Worm (Caenorhabditis elegans) whole organism, mixed stage, embryonic: ENCODE results near the gene suox-1.

Experiments used
- M03D4.4 ChIP-seq: sonication (generic microtip); optimal IDR thresholded peaks from 2 replicates; lab custom pipeline; 2017; ENCODE audit warnings: mild to moderate bottlenecking, missing genetic modification characterization, missing compliant biosample characterization
- blmp-1 ChIP-seq: fragments of 150-350 bp; optimal IDR thresholded peaks from 2 replicates; lab custom pipeline; 2014; ENCODE audit warnings: missing biosample characterization, missing genetic modification characterization
- ceh-39 ChIP-seq: fragments of 150-350 bp; optimal IDR thresholded peaks from 2 replicates; lab custom pipeline; 2014; ENCODE audit warnings: missing biosample characterization, missing genetic modification characterization
- ceh-43 ChIP-seq: fragments of 200-800 bp; sonication (Bioruptor generic); optimal IDR thresholded peaks from 2 replicates; lab custom pipeline; 2018; ENCODE audit warnings: mild to moderate bottlenecking, missing genetic modification characterization, moderate library complexity, missing compliant biosample characterization
- ces-1 ChIP-seq: fragments of 150-350 bp; optimal IDR thresholded peaks from 2 replicates; lab custom pipeline; 2014; ENCODE audit warnings: missing biosample characterization, missing genetic modification reagents, missing genetic modification characterization
- cnd-1 ChIP-seq: fragments of 200-800 bp; sonication (Bioruptor generic); optimal IDR thresholded peaks from 2 replicates; lab custom pipeline; 2018; ENCODE audit warnings: mild to moderate bottlenecking, missing genetic modification characterization, missing compliant biosample characterization
- drap-1 ChIP-seq: fragments of 200-800 bp; sonication (Bioruptor generic); optimal IDR thresholded peaks from 3 replicates; lab custom pipeline; 2018; ENCODE audit warnings: mild to moderate bottlenecking, missing genetic modification characterization, missing compliant biosample characterization
- elt-1 ChIP-seq: sonication (generic microtip); optimal IDR thresholded peaks from 2 replicates; lab custom pipeline; 2017; ENCODE audit warnings: missing genetic modification characterization, mild to moderate bottlenecking, missing compliant biosample characterization, antibody characterized with exemption, moderate library complexity, borderline replicate concordance; ENCODE audit not compliant: insufficient read depth
- elt-3 ChIP-seq: fragments of 150-350 bp; optimal IDR thresholded peaks from 2 replicates; lab custom pipeline; 2014; ENCODE audit warnings: missing biosample characterization, missing genetic modification characterization
- flh-1 ChIP-seq: fragments of 200-800 bp; sonication (Bioruptor generic); optimal IDR thresholded peaks from 2 replicates; lab custom pipeline; 2018; ENCODE audit warnings: mild to moderate bottlenecking, missing genetic modification characterization, moderate library complexity, missing compliant biosample characterization
- ham-2 ChIP-seq: fragments of 200-800 bp; sonication (Bioruptor generic); optimal IDR thresholded peaks from 2 replicates; lab custom pipeline; 2018; ENCODE audit warnings: mild to moderate bottlenecking, missing genetic modification characterization, missing compliant biosample characterization
- hlh-1 ChIP-seq: fragments of 150-350 bp; optimal IDR thresholded peaks from 2 replicates; lab custom pipeline; 2014; ENCODE audit warnings: missing biosample characterization, missing genetic modification reagents, missing genetic modification characterization
- lin-13 ChIP-seq: fragments of 150-350 bp; optimal IDR thresholded peaks from 2 replicates; lab custom pipeline; 2014; ENCODE audit warnings: missing biosample characterization, missing genetic modification characterization
- lin-32 ChIP-seq: fragments of 200-800 bp; sonication (Bioruptor generic); optimal IDR thresholded peaks from 2 replicates; lab custom pipeline; 2018; ENCODE audit warnings: mild to moderate bottlenecking, missing genetic modification characterization, missing compliant biosample characterization
- lsy-2 ChIP-seq: fragments of 150-350 bp; optimal IDR thresholded peaks from 2 replicates; lab custom pipeline; 2014; ENCODE audit warnings: missing biosample characterization, missing genetic modification characterization
- mab-5 ChIP-seq: fragments of 150-350 bp; optimal IDR thresholded peaks from 2 replicates; lab custom pipeline; 2014; ENCODE audit warnings: missing biosample characterization, missing genetic modification characterization
- mep-1 ChIP-seq: fragments of 150-350 bp; optimal IDR thresholded peaks from 2 replicates; lab custom pipeline; 2017; ENCODE audit warnings: missing biosample characterization, missing genetic modification reagents, missing genetic modification characterization, inconsistent platforms
- mls-2 ChIP-seq: sonication (generic microtip); optimal IDR thresholded peaks from 2 replicates; lab custom pipeline; 2016; ENCODE audit warnings: mild to moderate bottlenecking, missing genetic modification characterization, moderate library complexity, missing compliant biosample characterization
- nhr-2 ChIP-seq: fragments of 150-350 bp; optimal IDR thresholded peaks from 2 replicates; lab custom pipeline; 2014; ENCODE audit warnings: missing biosample characterization, missing genetic modification characterization
- nhr-237 ChIP-seq: fragments of 150-350 bp; optimal IDR thresholded peaks from 2 replicates; lab custom pipeline; 2014; ENCODE audit warnings: missing biosample characterization, missing genetic modification characterization
- pha-4 ChIP-seq: fragments of 150-350 bp; optimal IDR thresholded peaks from 2 replicates; lab custom pipeline; 2018; ENCODE audit warnings: missing biosample characterization, missing genetic modification reagents, missing genetic modification characterization
- sptf-1 ChIP-seq: sonication (generic microtip); optimal IDR thresholded peaks from 2 replicates; lab custom pipeline; 2017; ENCODE audit warnings: mild to moderate bottlenecking, missing genetic modification characterization, moderate library complexity, missing compliant biosample characterization
- unc-120 ChIP-seq: sonication (generic microtip); optimal IDR thresholded peaks from 2 replicates; lab custom pipeline; 2017; ENCODE audit warnings: missing genetic modification characterization, missing compliant biosample characterization; ENCODE audit not compliant: poor library complexity, severe bottlenecking
- unc-39 ChIP-seq: fragments of 150-350 bp; optimal IDR thresholded peaks from 2 replicates; lab custom pipeline; 2014; ENCODE audit warnings: missing biosample characterization, missing genetic modification characterization
- unc-62 ChIP-seq: fragments of 150-350 bp; optimal IDR thresholded peaks from 2 replicates; lab custom pipeline; 2014; ENCODE audit warnings: missing biosample characterization, missing genetic modification reagents, missing genetic modification characterization
- zip-8 ChIP-seq: fragments of 150-350 bp; optimal IDR thresholded peaks from 2 replicates; lab custom pipeline; 2014; ENCODE audit warnings: missing biosample characterization, missing genetic modification characterization
- ztf-11 ChIP-seq: fragments of 150-350 bp; optimal IDR thresholded peaks from 2 replicates; lab custom pipeline; 2014; ENCODE audit warnings: missing biosample characterization, missing genetic modification characterization

Gene suox-1

ce11 chrX:15478717-15479116 is 18.6 kb upstream of the suox-1 start, which contains the start of gene gcy-36:
gcy-36 (plus strand) TSS chrX:15479017.
- TF ChIP-seq ham-2 (GFP tag; lab: Kevin White, UChicago) (no peak), lin-32 (GFP tag; lab: Kevin White, UChicago) (no peak), ceh-43 (GFP tag; lab: Kevin White, UChicago) (no peak), ceh-39 (tag; lab: Kevin White, UChicago) (no peak), pha-4 (tag; lab: Kevin White, UChicago) (no peak), ztf-11 (tag; lab: Kevin White, UChicago) (no peak), cnd-1 (tag; lab: Kevin White, UChicago) (no peak), M03D4.4 (no peak), elt-3 (tag; lab: Kevin White, UChicago) (no peak), unc-120 (tag; lab: Kevin White, UChicago) (no peak), mls-2 (no peak), lsy-2 (tag; lab: Kevin White, UChicago) (no peak)

- no peak for TF ChIP-seq ceh-39 (tag; lab: Kevin White, UChicago)
- TF ChIP-seq elt-1 (tag; lab: Kevin White, UChicago) = peak; percentile 34
Measured at ce11 chrX:15485262-15485661, 12.1 kb upstream of the suox-1 start.

- TF ChIP-seq unc-62 (GFP tag; lab: Kevin White, UChicago) = no peak
- no peak for TF ChIP-seq unc-39
- no peak for TF ChIP-seq pha-4 (tag; lab: Kevin White, UChicago)
- TF ChIP-seq elt-3 (tag; lab: Kevin White, UChicago) = no peak
- peak; percentile 82 for TF ChIP-seq ham-2 (GFP tag; lab: Kevin White, UChicago)
- TF ChIP-seq hlh-1 (tag; lab: Kevin White, UChicago) = no peak
- TF ChIP-seq M03D4.4 = no peak
- no peak for TF ChIP-seq ceh-39 (tag; lab: Kevin White, UChicago)
- peak; percentile 80 for TF ChIP-seq elt-1 (tag; lab: Kevin White, UChicago)
Measured at ce11 chrX:15487162-15487561, 10.2 kb upstream of the suox-1 start.

ce11 chrX:15487806-15488205 is 9.5 kb upstream of the suox-1 start, which contains the start of gene H13N06.2:
H13N06.2 (plus strand) TSS chrX:15488106.
- TF ChIP-seq ceh-39 (tag; lab: Kevin White, UChicago) = no peak
- no peak for TF ChIP-seq unc-39
- TF ChIP-seq sptf-1 = no peak
- no peak for TF ChIP-seq M03D4.4
- no peak for TF ChIP-seq zip-8
- no peak for TF ChIP-seq nhr-237
- no peak for TF ChIP-seq unc-62 (GFP tag; lab: Kevin White, UChicago)
- no peak for TF ChIP-seq unc-120 (tag; lab: Kevin White, UChicago)
- TF ChIP-seq lsy-2 (tag; lab: Kevin White, UChicago) = no peak
- TF ChIP-seq ces-1 (GFP tag; lab: Kevin White, UChicago) = no peak
- TF ChIP-seq, all 35 proteins: peak for 0

ce11 chrX:15491110-15491509 is 6.2 kb upstream of the suox-1 start:
- TF ChIP-seq mab-5 (tag; lab: Kevin White, UChicago) (no peak), ztf-11 (tag; lab: Kevin White, UChicago) (no peak), blmp-1 (tag; lab: Kevin White, UChicago) (no peak)
- TF ChIP-seq, all 35 proteins: peak for 0

- peak; percentile 60 for TF ChIP-seq lsy-2 (tag; lab: Kevin White, UChicago)
- no peak for TF ChIP-seq hlh-1 (tag; lab: Kevin White, UChicago)
- peak; percentile 71 for TF ChIP-seq mep-1 (tag; lab: Kevin White, UChicago)
- peak; percentile 15 for TF ChIP-seq cnd-1 (tag; lab: Kevin White, UChicago)
- peak; percentile 81 for TF ChIP-seq lin-13 (tag; lab: Kevin White, UChicago)
- TF ChIP-seq ces-1 (GFP tag; lab: Kevin White, UChicago) = peak; percentile 3
- peak; percentile 19 for TF ChIP-seq ztf-11 (tag; lab: Kevin White, UChicago)
- no peak for TF ChIP-seq nhr-2 (tag; lab: Kevin White, UChicago)
- no peak for TF ChIP-seq flh-1 (GFP tag; lab: Kevin White, UChicago)
- TF ChIP-seq M03D4.4 = peak; percentile 67
- peak; percentile 70 for TF ChIP-seq sptf-1
- peak; percentile 51 for TF ChIP-seq drap-1 (GFP tag; lab: Kevin White, UChicago)
- TF ChIP-seq nhr-237 = peak; percentile 10
- peak; percentile 64 for TF ChIP-seq mls-2
- peak; percentile 56 for TF ChIP-seq pha-4 (tag; lab: Kevin White, UChicago)
- TF ChIP-seq elt-3 (tag; lab: Kevin White, UChicago) = no peak
Measured at ce11 chrX:15492759-15493158, 4.6 kb upstream of the suox-1 start.
